Worm (Caenorhabditis elegans): Measurements from ENCODE around the gene Y39F10A.3.
A peak's percentile ranks its signal among the peaks of the same experiment; 100 is the strongest.

The Y39F10A.3 gene

DNA sequence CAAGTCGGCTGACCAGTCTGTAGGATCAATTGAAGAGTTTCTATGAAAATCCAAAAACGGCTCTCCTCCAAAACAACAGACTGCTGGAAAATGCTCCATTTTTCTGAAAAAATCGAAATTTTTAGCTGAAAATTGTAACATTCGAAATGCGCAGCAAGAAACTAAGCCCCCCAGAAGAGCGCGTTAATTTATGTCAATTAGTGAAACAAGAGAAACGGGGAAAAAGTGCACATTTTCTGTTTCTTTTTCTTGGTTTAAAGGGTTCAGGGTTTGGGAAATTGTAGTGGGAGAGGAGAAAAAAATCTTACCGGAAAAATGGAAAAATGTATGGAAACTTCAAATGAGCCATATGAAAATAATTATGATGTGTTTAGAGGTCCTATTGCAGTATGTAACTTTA is 17.6 kb downstream of the Y39F10A.3 start, which contains the start of gene C08G5.7:
TSS of gene C08G5.7 (minus strand) at position 101 of the 400 bp plus-strand sequence.
- TF ChIP-seq gmeb-2 (tag; optimal IDR thresholded peaks at IDR 0.05) (no peak), ets-4 (tag; optimal IDR thresholded peaks at IDR 0.05) (no peak), odd-2 (tag; optimal IDR thresholded peaks at IDR 0.05) (no peak), K02D7.2 (tag; optimal IDR thresholded peaks at IDR 0.05) (no peak), che-1 (tag; optimal IDR thresholded peaks at IDR 0.05) (no peak), C08G9.2 (tag; optimal IDR thresholded peaks at IDR 0.05) (no peak), ceh-9 (tag; optimal IDR thresholded peaks at IDR 0.05) (no peak), unc-42 (tag; optimal IDR thresholded peaks at IDR 0.05) (no peak), ceh-48 (tag; optimal IDR thresholded peaks at IDR 0.05) (no peak), nfya-1 (tag; optimal IDR thresholded peaks at IDR 0.05) (no peak), ceh-22 (tag; optimal IDR thresholded peaks at IDR 0.05) (no peak), ceh-18 (tag; optimal IDR thresholded peaks at IDR 0.05) (no peak), fkh-6 (tag; optimal IDR thresholded peaks at IDR 0.05) (no peak), pha-4 (tag; optimal IDR thresholded peaks at IDR 0.05) (no peak), elt-4 (tag; optimal IDR thresholded peaks at IDR 0.05) (no peak), pag-3 (tag; optimal IDR thresholded peaks at IDR 0.05; ENCODE audit: borderline replicate concordance) (no peak), sdc-2 (tag; optimal IDR thresholded peaks at IDR 0.05) (no peak), T23F11.4 (GFP tag; optimal IDR thresholded peaks at IDR 0.05) (no peak), hlh-30 (tag; optimal IDR thresholded peaks at IDR 0.05; ENCODE audit: insufficient read depth) (no peak)

ce11 chrII:764385-764784 is 18.4 kb downstream of the Y39F10A.3 start:
- TF ChIP-seq elt-2 (tag; optimal IDR thresholded peaks at IDR 0.05), result peak; percentile 66
- no peak for TF ChIP-seq elt-4 (tag; optimal IDR thresholded peaks at IDR 0.05)
- TF ChIP-seq T23F11.4 (GFP tag; optimal IDR thresholded peaks at IDR 0.05), result no peak
- TF ChIP-seq pha-4 (tag; optimal IDR thresholded peaks at IDR 0.05), result no peak
- no peak for TF ChIP-seq dve-1 (tag; optimal IDR thresholded peaks at IDR 0.05)

DNA sequence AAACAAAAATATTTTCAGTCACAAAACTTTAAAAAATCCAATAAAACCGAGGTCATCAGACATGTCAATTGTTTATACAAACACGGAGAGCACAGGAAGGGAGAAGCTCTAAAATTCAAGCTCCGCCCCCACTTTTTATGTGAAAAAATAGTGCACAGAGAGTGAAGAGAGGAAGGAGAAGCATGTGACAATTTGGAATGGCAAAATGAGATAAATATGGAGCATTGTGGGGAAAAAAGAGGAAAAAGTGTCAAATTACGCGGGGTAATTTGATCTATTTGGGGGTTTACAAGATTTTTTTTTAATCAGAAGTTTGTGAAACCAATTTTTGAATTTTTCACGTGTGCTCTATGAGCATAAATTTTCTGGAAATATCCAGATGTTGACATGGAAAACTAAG is 19.9 kb downstream of the Y39F10A.3 start:
- no peak for TF ChIP-seq T23F11.4 (GFP tag; optimal IDR thresholded peaks at IDR 0.05)
- TF ChIP-seq unc-42 (tag; optimal IDR thresholded peaks at IDR 0.05), result peak; percentile 21
- TF ChIP-seq ceh-34 (tag; optimal IDR thresholded peaks at IDR 0.05), result peak; percentile 90

DNA sequence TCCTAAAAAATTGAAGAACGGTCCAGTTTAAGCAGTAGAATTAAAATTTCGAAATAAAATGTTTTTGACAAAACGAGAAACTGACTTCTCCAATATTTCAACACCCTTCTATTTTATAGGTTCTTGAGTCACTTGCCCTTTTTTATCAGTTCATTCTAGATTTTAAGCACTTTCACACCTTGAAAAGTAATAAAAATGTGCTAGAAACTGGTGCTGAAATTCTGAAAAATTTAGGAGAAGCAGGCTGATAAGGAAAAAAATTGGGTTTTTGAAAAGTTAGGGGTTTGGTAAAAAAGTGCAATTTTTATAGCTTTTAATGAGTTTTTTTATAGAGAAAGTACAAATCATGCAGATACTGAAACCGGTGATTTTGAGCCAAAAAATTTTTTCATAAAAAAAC is 22.5 kb downstream of the Y39F10A.3 start:
- TF ChIP-seq nhr-232 (tag; optimal IDR thresholded peaks at IDR 0.05), result no peak

- peak; percentile 61 for TF ChIP-seq ceh-31 (tag; optimal IDR thresholded peaks at IDR 0.05)
- TF ChIP-seq ets-4 (tag; optimal IDR thresholded peaks at IDR 0.05), result no peak
- peak; percentile 51 for TF ChIP-seq ceh-14 (tag; optimal IDR thresholded peaks at IDR 0.05)
- no peak for TF ChIP-seq ceh-2 (tag; optimal IDR thresholded peaks at IDR 0.05)
- no peak for TF ChIP-seq hlh-6 (tag; optimal IDR thresholded peaks at IDR 0.05)
- no peak for TF ChIP-seq ref-2 (tag; optimal IDR thresholded peaks at IDR 0.05)
- TF ChIP-seq K09A11.1 (tag; optimal IDR thresholded peaks at IDR 0.05; ENCODE audit: insufficient read depth), result no peak
- TF ChIP-seq madf-2 (tag; optimal IDR thresholded peaks at IDR 0.05), result no peak
- TF ChIP-seq unc-3 (GFP tag; conservative IDR thresholded peaks at IDR 0.05), result 0 out of 2 replicates have a peak, but pooled peaks have one; percentile 10
- no peak for TF ChIP-seq unc-3 (tag; optimal IDR thresholded peaks at IDR 0.05)
- no peak for TF ChIP-seq sdc-2 (tag; optimal IDR thresholded peaks at IDR 0.05)
- TF ChIP-seq sox-4 (tag; optimal IDR thresholded peaks at IDR 0.05), result no peak
- TF ChIP-seq ahr-1 (tag; optimal IDR thresholded peaks at IDR 0.05), result no peak
- TF ChIP-seq eyg-1 (tag; optimal IDR thresholded peaks at IDR 0.05), result no peak
- no peak for TF ChIP-seq gmeb-2 (tag; optimal IDR thresholded peaks at IDR 0.05)
- no peak for TF ChIP-seq ceh-30 (tag; optimal IDR thresholded peaks at IDR 0.05)
- no peak for TF ChIP-seq dve-1 (tag; optimal IDR thresholded peaks at IDR 0.05)
- no peak for TF ChIP-seq pha-4 (tag; optimal IDR thresholded peaks at IDR 0.05)
- TF ChIP-seq mec-3 (tag; optimal IDR thresholded peaks at IDR 0.05; ENCODE audit: borderline replicate concordance), result no peak
- TF ChIP-seq K02D7.2 (tag; optimal IDR thresholded peaks at IDR 0.05), result no peak
- TF ChIP-seq hlh-13 (GFP tag; optimal IDR thresholded peaks at IDR 0.05), result no peak
- TF ChIP-seq unc-55 (GFP tag; optimal IDR thresholded peaks at IDR 0.05), result no peak
- TF ChIP-seq fax-1 (tag; optimal IDR thresholded peaks at IDR 0.05), result no peak
- no peak for TF ChIP-seq ceh-24 (tag; optimal IDR thresholded peaks at IDR 0.05)
- TF ChIP-seq lin-11 (tag; optimal IDR thresholded peaks at IDR 0.05), result no peak
- no peak for TF ChIP-seq odd-2 (tag; optimal IDR thresholded peaks at IDR 0.05)
- no peak for TF ChIP-seq hlh-8 (tag; optimal IDR thresholded peaks at IDR 0.05)
- peak; percentile 58 for TF ChIP-seq ceh-18 (tag; optimal IDR thresholded peaks at IDR 0.05)
- TF ChIP-seq ttx-3 (tag; optimal IDR thresholded peaks at IDR 0.05), result no peak
- no peak for TF ChIP-seq pqm-1 (tag; optimal IDR thresholded peaks at IDR 0.05)
These were observed 23.0 kb downstream of the Y39F10A.3 start for ce11 chrII:759788-760187.

Data from whole organism, late embryonic.